Worm (Caenorhabditis elegans) whole organism, young adult: ENCODE results near the gene C48B4.13.

ENCODE experiments used
- B0261.1 ChIP-seq: sonication (generic microtip); optimal IDR thresholded peaks from 2 replicates; lab custom pipeline; 2016; ENCODE audit warnings: mild to moderate bottlenecking, missing genetic modification characterization, moderate library complexity, missing compliant biosample characterization
- B0336.3 ChIP-seq: fragments of 200-800 bp; sonication (Bioruptor generic); IDR thresholded peaks from 2 replicates; pipeline ENCODE4 v1.3.6; 2022; ENCODE audit warnings: missing genetic modification characterization, missing compliant biosample characterization
- C17E4.6 ChIP-seq: fragments of 200-800 bp; sonication (Bioruptor generic); IDR thresholded peaks from 2 replicates; pipeline ENCODE4 v1.3.6; 2022; ENCODE audit warnings: missing genetic modification reagents, missing genetic modification characterization, missing compliant biosample characterization
- D2030.7 ChIP-seq: fragments of 200-800 bp; sonication (Bioruptor generic); IDR thresholded peaks from 2 replicates; pipeline ENCODE4 v1.3.6; 2022; ENCODE audit warnings: missing genetic modification reagents, missing genetic modification characterization, missing compliant biosample characterization
- F22D6.2 ChIP-seq: sonication (generic microtip); optimal IDR thresholded peaks from 2 replicates; lab custom pipeline; 2016; ENCODE audit warnings: mild to moderate bottlenecking, missing genetic modification characterization, missing compliant biosample characterization
- F23B12.7 ChIP-seq: sonication (generic microtip); optimal IDR thresholded peaks from 2 replicates; lab custom pipeline; 2017; ENCODE audit warnings: missing genetic modification characterization, mild to moderate bottlenecking, missing compliant biosample characterization, antibody characterized with exemption, moderate library complexity; ENCODE audit not compliant: insufficient read depth
- F49E8.2 ChIP-seq: sonication (generic microtip); optimal IDR thresholded peaks from 3 replicates; lab custom pipeline; 2017; ENCODE audit warnings: missing genetic modification characterization, mild to moderate bottlenecking, missing compliant biosample characterization, antibody characterized with exemption, moderate library complexity; ENCODE audit not compliant: insufficient read depth
- F52B5.7 ChIP-seq: sonication (generic microtip); optimal IDR thresholded peaks from 2 replicates; lab custom pipeline; 2016; ENCODE audit warnings: mild to moderate bottlenecking, missing genetic modification characterization, missing compliant biosample characterization
- F55B11.4 ChIP-seq: sonication (generic microtip); optimal IDR thresholded peaks from 2 replicates; lab custom pipeline; 2016; ENCODE audit warnings: missing compliant biosample characterization, missing genetic modification characterization, borderline replicate concordance; ENCODE audit not compliant: insufficient read depth
- T07F8.4 ChIP-seq: sonication (generic microtip); optimal IDR thresholded peaks from 2 replicates; lab custom pipeline; 2016; ENCODE audit warnings: mild to moderate bottlenecking, missing genetic modification characterization, moderate library complexity, missing compliant biosample characterization
- T26A5.8 ChIP-seq: sonication (generic microtip); optimal IDR thresholded peaks from 2 replicates; lab custom pipeline; 2016; ENCODE audit warnings: missing genetic modification characterization, missing compliant biosample characterization
- Y67H2A.10 ChIP-seq: fragments of 200-800 bp; sonication (Bioruptor generic); conservative IDR thresholded peaks from 2 replicates; pipeline ENCODE4 v1.3.6; 2022; ENCODE audit warnings: missing genetic modification reagents, missing genetic modification characterization, missing compliant biosample characterization
- ama-1 ChIP-seq, 3 experiments: fragments of 150-350 bp in 1 of 3; sonication (generic microtip) in 2 of 3; optimal IDR thresholded peaks; 2 replicates each; lab custom pipeline; 2014 to 2018; ENCODE audit warnings: missing biosample characterization in 2 of 3, missing genetic modification characterization in 2 of 3, missing genetic modification reagents in 2 of 3
- attf-3 ChIP-seq: fragments of 200-800 bp; sonication (Bioruptor generic); conservative IDR thresholded peaks from 2 replicates; pipeline ENCODE4 v1.3.6; 2022; ENCODE audit warnings: missing genetic modification reagents, missing genetic modification characterization, missing compliant biosample characterization
- ccch-3 ChIP-seq: fragments of 200-800 bp; sonication (Bioruptor generic); optimal IDR thresholded peaks from 2 replicates; lab custom pipeline; 2018; ENCODE audit warnings: mild to moderate bottlenecking, missing genetic modification characterization, missing compliant biosample characterization
- cebp-1 ChIP-seq, 2 experiments: fragments of 200-800 bp in 1 of 2; sonication (Bioruptor generic) in 1 of 2; sonication (generic microtip) in 1 of 2; IDR thresholded peaks in 1 of 2; optimal IDR thresholded peaks in 1 of 2; 2 replicates each; pipeline versions ENCODE4 v1.3.6 to Lab custom; 2017 to 2022; ENCODE audit warnings: missing compliant biosample characterization in 2 of 2, missing genetic modification characterization in 2 of 2, mild to moderate bottlenecking in 1 of 2, missing genetic modification reagents in 1 of 2, moderate library complexity in 1 of 2
- ceh-79 ChIP-seq: sonication (generic microtip); optimal IDR thresholded peaks from 2 replicates; lab custom pipeline; 2017; ENCODE audit warnings: mild to moderate bottlenecking, missing genetic modification characterization, missing compliant biosample characterization
- die-1 ChIP-seq: sonication (generic microtip); optimal IDR thresholded peaks from 2 replicates; lab custom pipeline; 2016; ENCODE audit warnings: missing genotype, mild to moderate bottlenecking, missing genetic modification characterization, missing compliant biosample characterization
- dox-1 ChIP-seq: fragments of 200-800 bp; sonication (Bioruptor generic); IDR thresholded peaks from 2 replicates; pipeline ENCODE4 v1.3.6; 2022; ENCODE audit warnings: missing genetic modification reagents, missing genetic modification characterization, missing compliant biosample characterization
- dpff-1 ChIP-seq: sonication (generic microtip); optimal IDR thresholded peaks from 2 replicates; lab custom pipeline; 2017; ENCODE audit warnings: mild to moderate bottlenecking, missing genetic modification characterization, missing compliant biosample characterization
- efl-1 ChIP-seq: fragments of 150-350 bp; optimal IDR thresholded peaks from 2 replicates; lab custom pipeline; 2014; ENCODE audit warnings: missing biosample characterization, missing genetic modification reagents, missing genetic modification characterization
- egl-18 ChIP-seq: fragments of 200-800 bp; sonication (Bioruptor generic); IDR thresholded peaks from 2 replicates; pipeline ENCODE4 v1.3.6; 2022; ENCODE audit warnings: missing genetic modification reagents, missing genetic modification characterization, missing compliant biosample characterization
- egl-44 ChIP-seq: fragments of 200-800 bp; sonication (Bioruptor generic); IDR thresholded peaks from 2 replicates; pipeline ENCODE4 v1.3.6; 2022; ENCODE audit warnings: missing genetic modification reagents, missing genetic modification characterization, missing compliant biosample characterization
- fkh-3 ChIP-seq: sonication (generic microtip); optimal IDR thresholded peaks from 2 replicates; lab custom pipeline; 2016; ENCODE audit warnings: mild to moderate bottlenecking, missing genetic modification characterization, missing compliant biosample characterization
- gei-17 ChIP-seq: fragments of 200-800 bp; sonication (Bioruptor generic); optimal IDR thresholded peaks from 2 replicates; lab custom pipeline; 2018; ENCODE audit warnings: mild to moderate bottlenecking, missing genetic modification characterization, missing compliant biosample characterization
- hlh-12 ChIP-seq: sonication (generic microtip); optimal IDR thresholded peaks from 2 replicates; lab custom pipeline; 2016; ENCODE audit warnings: missing genetic modification characterization, missing compliant biosample characterization
- hmg-20 ChIP-seq: fragments of 200-800 bp; sonication (Bioruptor generic); IDR thresholded peaks from 2 replicates; pipeline ENCODE4 v1.3.6; 2022; ENCODE audit warnings: missing genetic modification reagents, missing genetic modification characterization, missing compliant biosample characterization
- lsy-27 ChIP-seq: sonication (generic microtip); optimal IDR thresholded peaks from 2 replicates; lab custom pipeline; 2017; ENCODE audit warnings: missing genetic modification characterization, mild to moderate bottlenecking, missing compliant biosample characterization, antibody characterized with exemption, missing genotype, borderline replicate concordance; ENCODE audit not compliant: insufficient read depth
- mcd-1 ChIP-seq: fragments of 200-800 bp; sonication (Bioruptor generic); IDR thresholded peaks from 2 replicates; pipeline ENCODE4 v1.3.6; 2022; ENCODE audit warnings: missing genetic modification reagents, missing genetic modification characterization, missing compliant biosample characterization
- mxl-1 ChIP-seq: sonication (generic microtip); optimal IDR thresholded peaks from 2 replicates; lab custom pipeline; 2016; ENCODE audit warnings: missing genetic modification characterization, missing compliant biosample characterization
- nfyb-1 ChIP-seq: fragments of 200-800 bp; sonication (Bioruptor generic); IDR thresholded peaks from 2 replicates; pipeline ENCODE4 v1.3.6; 2022; ENCODE audit warnings: missing genetic modification reagents, missing genetic modification characterization, missing compliant biosample characterization
- nhr-120 ChIP-seq: fragments of 200-800 bp; sonication (Bioruptor generic); IDR thresholded peaks from 2 replicates; pipeline ENCODE4 v1.3.6; 2022; ENCODE audit warnings: missing genetic modification characterization, missing compliant biosample characterization
- nhr-179 ChIP-seq: sonication (generic microtip); optimal IDR thresholded peaks from 2 replicates; lab custom pipeline; 2016; ENCODE audit warnings: mild to moderate bottlenecking, missing genetic modification characterization, missing compliant biosample characterization
- nhr-27 ChIP-seq: fragments of 200-800 bp; sonication (Bioruptor generic); optimal IDR thresholded peaks from 2 replicates; lab custom pipeline; 2018; ENCODE audit warnings: mild to moderate bottlenecking, missing genetic modification characterization, moderate library complexity, missing compliant biosample characterization
- nhr-90 ChIP-seq: sonication (generic microtip); optimal IDR thresholded peaks from 2 replicates; lab custom pipeline; 2016; ENCODE audit warnings: missing genotype, mild to moderate bottlenecking, missing genetic modification characterization, missing compliant biosample characterization
- pbrm-1 ChIP-seq: fragments of 200-800 bp; sonication (Bioruptor generic); IDR thresholded peaks from 2 replicates; pipeline ENCODE4 v1.3.6; 2022; ENCODE audit warnings: missing genetic modification reagents, missing genetic modification characterization, missing compliant biosample characterization
- rec-8 ChIP-seq, 2 experiments: sonication (generic microtip); optimal IDR thresholded peaks; 2 replicates each; lab custom pipeline; 2016; ENCODE audit warnings: mild to moderate bottlenecking in 2 of 2, missing genetic modification characterization in 2 of 2, missing genetic modification reagents in 2 of 2, missing genotype in 2 of 2, missing biosample characterization in 1 of 2, missing compliant biosample characterization in 1 of 2, moderate library complexity in 1 of 2
- snpc-1.1 ChIP-seq: sonication (generic microtip); optimal IDR thresholded peaks from 2 replicates; lab custom pipeline; 2017; ENCODE audit warnings: missing genetic modification characterization, mild to moderate bottlenecking, missing compliant biosample characterization, antibody characterized with exemption, moderate library complexity, missing genotype, missing genetic modification reagents; ENCODE audit not compliant: insufficient read depth
- tbx-9 ChIP-seq: sonication (generic microtip); optimal IDR thresholded peaks from 2 replicates; lab custom pipeline; 2016; ENCODE audit warnings: borderline replicate concordance, missing genetic modification characterization, inconsistent platforms, missing compliant biosample characterization
- unc-130 ChIP-seq: sonication (generic microtip); optimal IDR thresholded peaks from 2 replicates; lab custom pipeline; 2016; ENCODE audit warnings: missing genetic modification reagents, missing genetic modification characterization, missing compliant biosample characterization
- unc-62 ChIP-seq: fragments of 150-350 bp; optimal IDR thresholded peaks from 2 replicates; lab custom pipeline; 2014; ENCODE audit warnings: missing biosample characterization, missing genetic modification reagents, missing genetic modification characterization
- xnd-1 ChIP-seq: sonication (generic microtip); optimal IDR thresholded peaks from 2 replicates; lab custom pipeline; 2016; ENCODE audit warnings: missing genotype, missing genetic modification reagents, missing genetic modification characterization, missing compliant biosample characterization
- zfh-2 ChIP-seq: fragments of 200-800 bp; sonication (Bioruptor generic); conservative IDR thresholded peaks from 2 replicates; pipeline ENCODE4 v1.3.6; 2022; ENCODE audit warnings: missing genetic modification reagents, missing genetic modification characterization, missing compliant biosample characterization
- zim-3 ChIP-seq: sonication (generic microtip); optimal IDR thresholded peaks from 2 replicates; lab custom pipeline; 2017; ENCODE audit warnings: mild to moderate bottlenecking, missing genetic modification characterization, moderate library complexity, missing compliant biosample characterization
- ztf-18 ChIP-seq: sonication (generic microtip); optimal IDR thresholded peaks from 2 replicates; lab custom pipeline; 2016; ENCODE audit warnings: missing genotype, mild to moderate bottlenecking, missing genetic modification characterization, missing compliant biosample characterization
- ztf-26 ChIP-seq: sonication (generic microtip); optimal IDR thresholded peaks from 2 replicates; lab custom pipeline; 2017; ENCODE audit warnings: missing genetic modification characterization, missing compliant biosample characterization
- ztf-28 ChIP-seq: fragments of 200-800 bp; sonication (Bioruptor generic); IDR thresholded peaks from 2 replicates; pipeline ENCODE4 v1.3.6; 2022; ENCODE audit warnings: missing genetic modification reagents, missing genetic modification characterization, missing compliant biosample characterization
- ztf-3 ChIP-seq: fragments of 200-800 bp; sonication (Bioruptor generic); optimal IDR thresholded peaks from 2 replicates; lab custom pipeline; 2018; ENCODE audit warnings: mild to moderate bottlenecking, missing genetic modification characterization, missing compliant biosample characterization

Gene C48B4.13

DNA sequence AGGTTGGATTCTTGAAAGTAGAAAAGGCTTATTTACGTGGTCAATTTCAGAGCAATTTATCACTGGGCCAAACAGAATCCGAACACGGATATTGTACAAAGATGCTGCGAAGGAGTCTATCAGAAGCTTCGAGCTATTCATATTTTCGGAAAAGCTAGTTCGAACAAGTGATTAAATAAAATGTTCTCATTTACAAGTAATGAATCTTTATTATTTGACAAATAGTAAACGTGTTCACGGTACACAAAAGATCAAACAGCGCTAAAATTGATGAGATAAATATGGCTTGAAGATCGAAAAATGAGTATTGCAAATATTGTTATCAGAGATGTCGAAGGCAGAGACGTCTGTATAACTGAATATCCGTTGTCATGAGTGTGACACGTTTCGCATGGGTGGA is 46.6 kb downstream of the C48B4.13 start (continued):
- no peak for TF ChIP-seq ztf-28 (GFP tag; lab: Robert Waterston, UW)
- no peak for TF ChIP-seq ccch-3 (GFP tag; lab: Kevin White, UChicago)
- no peak; the same call in 1 of the 2 replicates for TF ChIP-seq mcd-1 (GFP tag; lab: Robert Waterston, UW)
- TF ChIP-seq C17E4.6 (GFP tag; lab: Robert Waterston, UW), result peak; percentile 41; the same call in 1 of the 2 replicates
- peak; percentile 43 for TF ChIP-seq die-1 (tag; lab: Kevin White, UChicago)
- TF ChIP-seq efl-1 (GFP tag; lab: Kevin White, UChicago), result peak; percentile 43
- no peak for TF ChIP-seq T07F8.4 (tag; lab: Kevin White, UChicago)
- no peak for TF ChIP-seq snpc-1.1 (tag; lab: Kevin White, UChicago)
- TF ChIP-seq xnd-1 (tag; lab: Kevin White, UChicago), result peak; percentile 21
- no peak for TF ChIP-seq hlh-12 (tag; lab: Kevin White, UChicago)
- no peak for TF ChIP-seq fkh-3 (tag; lab: Kevin White, UChicago)
- TF ChIP-seq ztf-26 (tag; lab: Kevin White, UChicago), result no peak
- TF ChIP-seq F23B12.7, result no peak
- no peak for TF ChIP-seq nfyb-1
- no peak for TF ChIP-seq attf-3 (GFP tag; lab: Robert Waterston, UW)
- no peak for TF ChIP-seq nhr-179 (tag; lab: Kevin White, UChicago)
- TF ChIP-seq zim-3, result no peak
- TF ChIP-seq ztf-18 (tag; lab: Kevin White, UChicago), result peak; percentile 53
- TF ChIP-seq B0261.1 (tag; lab: Kevin White, UChicago), result no peak
- no peak for TF ChIP-seq Y67H2A.10
- TF ChIP-seq hmg-20 (GFP tag; lab: Robert Waterston, UW), result no peak
- no peak for TF ChIP-seq nhr-27 (tag; lab: Kevin White, UChicago)
- no peak for TF ChIP-seq egl-44
- TF ChIP-seq pbrm-1 (GFP tag; lab: Robert Waterston, UW), result peak; percentile 64
- TF ChIP-seq unc-130 (GFP tag; lab: Kevin White, UChicago), result peak; percentile 36
- no peak for TF ChIP-seq ama-1 (optimal IDR thresholded peaks at IDR 0.05; lab: Kevin White, UChicago)
- TF ChIP-seq ama-1 (GFP tag; optimal IDR thresholded peaks at IDR 0.05; lab: Kevin White, UChicago), result peak in 1 of 2 experiments; percentile 21
- no peak for TF ChIP-seq dpff-1
- TF ChIP-seq D2030.7 (GFP tag; lab: Robert Waterston, UW), result no peak; the same call in 1 of the 2 replicates
- TF ChIP-seq dox-1 (GFP tag; lab: Robert Waterston, UW), result no peak
- TF ChIP-seq rec-8 (tag; optimal IDR thresholded peaks at IDR 0.05; lab: Kevin White, UChicago), result no peak
- no peak for TF ChIP-seq gei-17 (GFP tag; lab: Kevin White, UChicago)
- TF ChIP-seq nhr-90, result no peak
- no peak for TF ChIP-seq zfh-2 (GFP tag; lab: Robert Waterston, UW)
- no peak for TF ChIP-seq F55B11.4 (tag; lab: Kevin White, UChicago)
- TF ChIP-seq lsy-27 (tag; lab: Kevin White, UChicago), result no peak
- TF ChIP-seq T26A5.8, result no peak
- TF ChIP-seq nhr-120 (GFP tag; lab: Robert Waterston, UW), result no peak
- TF ChIP-seq tbx-9 (tag; lab: Kevin White, UChicago), result no peak
- peak; percentile 77 for TF ChIP-seq F52B5.7 (tag; lab: Kevin White, UChicago)
- no peak for TF ChIP-seq mxl-1 (tag; lab: Kevin White, UChicago)
- no peak for TF ChIP-seq ceh-79 (tag; lab: Kevin White, UChicago)
- no peak for TF ChIP-seq ztf-3
- TF ChIP-seq F49E8.2 (tag; lab: Kevin White, UChicago), result peak; percentile 97
- TF ChIP-seq B0336.3 (GFP tag; lab: Robert Waterston, UW), result peak; percentile 69; the same call in 1 of the 2 replicates
- TF ChIP-seq egl-18 (GFP tag; lab: Robert Waterston, UW), result no peak
- TF ChIP-seq unc-62 (GFP tag; lab: Kevin White, UChicago), result no peak
- no peak for TF ChIP-seq F22D6.2 (tag; lab: Kevin White, UChicago)
- TF ChIP-seq cebp-1 (GFP tag; IDR thresholded peaks at IDR 0.05; lab: Robert Waterston, UW), result no peak
- no peak for TF ChIP-seq cebp-1 (tag; optimal IDR thresholded peaks at IDR 0.05; lab: Kevin White, UChicago)
